Fruit fly (Drosophila melanogaster): ENCODE data around the gene tll.
A peak's percentile ranks its signal among the peaks of the same experiment; 100 is the strongest.

tll gene

DNA sequence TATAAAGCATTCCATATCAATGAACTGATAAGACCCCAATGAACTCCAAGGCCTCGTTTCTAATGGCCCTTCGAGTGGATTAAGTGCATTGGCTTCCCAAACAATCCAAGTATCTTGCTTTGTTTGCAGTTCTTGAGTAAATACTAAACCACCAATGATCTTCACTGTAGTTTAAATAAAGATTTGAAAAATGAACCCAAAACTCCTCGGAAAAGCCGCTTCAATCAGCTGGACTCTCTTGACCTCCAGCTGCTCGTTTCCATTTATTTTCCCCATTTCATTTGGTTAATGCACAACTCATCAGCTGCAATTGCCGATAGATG lies 40.1 kb upstream of the tll start (continued):
- TF ChIP-seq CG9797 (GFP tag; optimal IDR thresholded peaks at IDR 0.05) (no peak), CG2202 (tag; optimal IDR thresholded peaks at IDR 0.05) (peak; percentile 35), MESR4 (GFP tag; optimal IDR thresholded peaks at IDR 0.05) (no peak), CG4707 (GFP tag; optimal IDR thresholded peaks at IDR 0.05) (no peak), CG17361 (GFP tag; IDR thresholded peaks at IDR 0.05) (no peak), NC2α (GFP tag; optimal IDR thresholded peaks at IDR 0.05) (no peak), gsb (GFP tag; IDR thresholded peaks at IDR 0.05) (no peak), ara (GFP tag; IDR thresholded peaks at IDR 0.05) (peak; percentile 46; the same call in 1 of the 2 replicates), dm (GFP tag; optimal IDR thresholded peaks at IDR 0.05) (no peak), her (GFP tag; optimal IDR thresholded peaks at IDR 0.05) (no peak), CG31388 (GFP tag; optimal IDR thresholded peaks at IDR 0.05) (no peak), fd102C (GFP tag; optimal IDR thresholded peaks at IDR 0.05) (peak; percentile 39), CG2129 (GFP tag; IDR thresholded peaks at IDR 0.05; ENCODE audit: partially characterized antibody) (no peak), insv (GFP tag; optimal IDR thresholded peaks at IDR 0.05) (no peak), unc-4 (GFP tag; IDR thresholded peaks at IDR 0.05; ENCODE audit: partially characterized antibody) (no peak), CG15011 (GFP tag; optimal IDR thresholded peaks at IDR 0.05) (no peak), klu (GFP tag; IDR thresholded peaks at IDR 0.05) (no peak), CG9727 (GFP tag; optimal IDR thresholded peaks at IDR 0.05) (peak; percentile 24), CG6272 (GFP tag; IDR thresholded peaks at IDR 0.05) (no peak), CG10267 (tag; optimal IDR thresholded peaks at IDR 0.05) (no peak), CG1832 (GFP tag; optimal IDR thresholded peaks at IDR 0.05) (no peak), Gug (GFP tag; IDR thresholded peaks at IDR 0.05) (no peak), Dek (tag; optimal IDR thresholded peaks at IDR 0.05) (no peak), CG15479 (GFP tag; optimal IDR thresholded peaks at IDR 0.05) (peak; percentile 4), CG6765 (GFP tag; optimal IDR thresholded peaks at IDR 0.05) (no peak), CG1602 (GFP tag; optimal IDR thresholded peaks at IDR 0.05) (no peak), caup (GFP tag; optimal IDR thresholded peaks at IDR 0.05; ENCODE audit: severe bottlenecking) (no peak), CG11696 (GFP tag; IDR thresholded peaks at IDR 0.05) (no peak), fru (optimal IDR thresholded peaks at IDR 0.05) (no peak), CG6791 (GFP tag; IDR thresholded peaks at IDR 0.05; ENCODE audit: partially characterized antibody) (no peak), z (GFP tag; IDR thresholded peaks at IDR 0.05) (0 out of 3 replicates have a peak, but pooled peaks have one; percentile 56), nerfin-2 (GFP tag; IDR thresholded peaks at IDR 0.05; ENCODE audit: partially characterized antibody) (no peak), CG13775 (GFP tag; optimal IDR thresholded peaks at IDR 0.05) (no peak), CG2712 (tag; optimal IDR thresholded peaks at IDR 0.05) (no peak), CG13287 (GFP tag; IDR thresholded peaks at IDR 0.05; ENCODE audit: partially characterized antibody) (no peak), CG10543 (GFP tag; optimal IDR thresholded peaks at IDR 0.05) (no peak), eyg (GFP tag; optimal IDR thresholded peaks at IDR 0.05) (no peak), CG15696 (tag; optimal IDR thresholded peaks at IDR 0.05) (peak; percentile 71), Chrac-16 (GFP tag; optimal IDR thresholded peaks at IDR 0.05) (no peak), Mad (GFP tag; optimal IDR thresholded peaks at IDR 0.05) (no peak), Fer3 (tag; optimal IDR thresholded peaks at IDR 0.05) (no peak), CG3726 (GFP tag; IDR thresholded peaks at IDR 0.05) (no peak), bowl (GFP tag; IDR thresholded peaks at IDR 0.05) (no peak), CG33557 (GFP tag; optimal IDR thresholded peaks at IDR 0.05) (peak; percentile 64), CHES-1-like (GFP tag; optimal IDR thresholded peaks at IDR 0.05) (no peak), CG32772 (GFP tag; IDR thresholded peaks at IDR 0.05) (no peak), Drgx (GFP tag; IDR thresholded peaks at IDR 0.05) (no peak)
